Worm (Caenorhabditis elegans) whole organism, late embryonic: Measurements from ENCODE around the gene crb-1.

ENCODE experiments used
- ama-1 ChIP-seq: fragments of 150-350 bp; optimal IDR thresholded peaks from 2 replicates; lab custom pipeline; 2014
- mec-3 ChIP-seq: sonication (generic microtip); optimal IDR thresholded peaks from 2 replicates; lab custom pipeline; 2016; ENCODE audit warnings: borderline replicate concordance, missing genetic modification characterization, missing compliant biosample characterization
- pha-4 ChIP-seq: fragments of 150-350 bp; optimal IDR thresholded peaks from 2 replicates; lab custom pipeline; 2018; ENCODE audit warnings: missing biosample characterization, missing genetic modification reagents, missing genetic modification characterization
- syd-9 ChIP-seq: sonication (generic microtip); optimal IDR thresholded peaks from 2 replicates; lab custom pipeline; 2016; ENCODE audit warnings: mild to moderate bottlenecking, missing genetic modification characterization, moderate library complexity, missing compliant biosample characterization

ce11 chrX:17456536-17457165 lies 42.8 kb upstream of the crb-1 start, which contains the start of gene mlc-2:
- no peak for TF ChIP-seq pha-4
- no peak for TF ChIP-seq ama-1 (lab: Kevin White, UChicago)
- no peak for TF ChIP-seq mec-3 (tag; lab: Kevin White, UChicago)
- TF ChIP-seq syd-9 (tag; lab: Kevin White, UChicago) = peak; percentile 58
